Fruit fly (Drosophila melanogaster) whole organism, prepupa: ENCODE measurements around the gene CG46309.
A peak's percentile ranks its signal among the peaks of the same experiment; 100 is the strongest.

Experiments used
- Blimp-1 ChIP-seq: fragments of 200-800 bp; sonication (Bioruptor generic); optimal IDR thresholded peaks from 3 replicates; lab custom pipeline; 2017; ENCODE audit warnings: missing biosample characterization, missing genetic modification characterization, mild to moderate bottlenecking, moderate library complexity, missing genetic modification reagents
- CG10631 ChIP-seq: fragments of 200-800 bp; sonication (Bioruptor generic); optimal IDR thresholded peaks from 2 replicates; lab custom pipeline; 2016; ENCODE audit warnings: missing biosample characterization, missing genetic modification characterization
- CG10669 ChIP-seq: fragments of 200-800 bp; sonication (Bioruptor generic); optimal IDR thresholded peaks from 3 replicates; lab custom pipeline; 2018; ENCODE audit warnings: missing biosample characterization, mild to moderate bottlenecking, missing genetic modification characterization, moderate library complexity
- CG11294 ChIP-seq: fragments of 200-800 bp; sonication (Bioruptor generic); IDR thresholded peaks from 2 replicates; pipeline ENCODE4 v1.3.6; 2022; ENCODE audit warnings: missing biosample characterization, missing genetic modification characterization
- CG11762 ChIP-seq: fragments of 200-800 bp; sonication (Bioruptor generic); optimal IDR thresholded peaks from 3 replicates; lab custom pipeline; 2016; ENCODE audit warnings: missing biosample characterization, missing genetic modification characterization; ENCODE audit not compliant: insufficient read depth
- CG11902 ChIP-seq: fragments of 200-800 bp; sonication (Bioruptor generic); optimal IDR thresholded peaks from 3 replicates; lab custom pipeline; 2016; ENCODE audit warnings: missing biosample characterization, missing genetic modification characterization
- CG1621 ChIP-seq: fragments of 200-800 bp; sonication (Bioruptor generic); optimal IDR thresholded peaks from 3 replicates; lab custom pipeline; 2018; ENCODE audit warnings: missing biosample characterization, mild to moderate bottlenecking, missing genetic modification characterization
- CG31627 ChIP-seq: fragments of 200-800 bp; sonication (Bioruptor generic); optimal IDR thresholded peaks from 3 replicates; lab custom pipeline; 2016; ENCODE audit warnings: missing biosample characterization, missing genetic modification characterization
- CG32006 ChIP-seq: fragments of 200-800 bp; sonication (Bioruptor generic); optimal IDR thresholded peaks from 3 replicates; lab custom pipeline; 2017; ENCODE audit warnings: missing biosample characterization, mild to moderate bottlenecking, missing genetic modification characterization
- CG34406 ChIP-seq: fragments of 200-800 bp; sonication (Bioruptor generic); optimal IDR thresholded peaks from 3 replicates; lab custom pipeline; 2016; ENCODE audit warnings: missing biosample characterization, missing genetic modification characterization
- CG3919 ChIP-seq: fragments of 200-800 bp; sonication (Bioruptor generic); optimal IDR thresholded peaks from 3 replicates; lab custom pipeline; 2016; ENCODE audit warnings: missing biosample characterization, missing genetic modification characterization
- CG4318 ChIP-seq: fragments of 200-800 bp; sonication (Bioruptor generic); optimal IDR thresholded peaks from 3 replicates; lab custom pipeline; 2017; ENCODE audit warnings: missing biosample characterization, mild to moderate bottlenecking, missing genetic modification characterization
- CG6163 ChIP-seq: fragments of 200-800 bp; sonication (Bioruptor generic); IDR thresholded peaks from 3 replicates; pipeline ENCODE4 v1.3.6; 2022; ENCODE audit warnings: missing biosample characterization, missing genetic modification characterization
- CG6276 ChIP-seq: fragments of 200-800 bp; sonication (Bioruptor generic); optimal IDR thresholded peaks from 2 replicates; lab custom pipeline; 2017; ENCODE audit warnings: missing biosample characterization, mild to moderate bottlenecking, missing genetic modification characterization
- CG6792 ChIP-seq: fragments of 200-800 bp; sonication (Bioruptor generic); optimal IDR thresholded peaks from 3 replicates; lab custom pipeline; 2016; ENCODE audit warnings: missing biosample characterization, missing genetic modification characterization
- CG6808 ChIP-seq: fragments of 200-800 bp; sonication (Bioruptor generic); optimal IDR thresholded peaks from 3 replicates; lab custom pipeline; 2017; ENCODE audit warnings: missing biosample characterization, missing genetic modification characterization, mild to moderate bottlenecking, moderate library complexity, missing genetic modification reagents
- CG7368 ChIP-seq: fragments of 200-800 bp; sonication (Bioruptor generic); optimal IDR thresholded peaks from 3 replicates; lab custom pipeline; 2016; ENCODE audit warnings: missing biosample characterization, missing genetic modification characterization
- CG8119 ChIP-seq: fragments of 200-800 bp; sonication (Bioruptor generic); IDR thresholded peaks from 3 replicates; pipeline ENCODE4 v1.3.6; 2022; ENCODE audit warnings: missing biosample characterization, missing genetic modification characterization
- CG8319 ChIP-seq: fragments of 200-800 bp; sonication (Bioruptor generic); optimal IDR thresholded peaks from 3 replicates; lab custom pipeline; 2016; ENCODE audit warnings: missing biosample characterization, missing genetic modification characterization
- CG8632 ChIP-seq: fragments of 200-800 bp; sonication (Bioruptor generic); optimal IDR thresholded peaks from 3 replicates; lab custom pipeline; 2016; ENCODE audit warnings: missing biosample characterization, missing genetic modification characterization
- CG9139 ChIP-seq: fragments of 200-800 bp; sonication (Bioruptor generic); optimal IDR thresholded peaks from 3 replicates; lab custom pipeline; 2017; ENCODE audit warnings: missing biosample characterization, mild to moderate bottlenecking, missing genetic modification characterization
- Eip75B ChIP-seq: fragments of 200-800 bp; sonication (Bioruptor generic); optimal IDR thresholded peaks from 3 replicates; lab custom pipeline; 2016; ENCODE audit warnings: missing biosample characterization, missing genetic modification characterization
- Eip78C ChIP-seq: fragments of 200-800 bp; sonication (Bioruptor generic); peaks from one replicate; lab custom pipeline; 2016; ENCODE audit warnings: missing biosample characterization, missing genetic modification characterization
- Ets21C ChIP-seq: fragments of 200-800 bp; sonication (Bioruptor generic); optimal IDR thresholded peaks from 3 replicates; lab custom pipeline; 2016; ENCODE audit warnings: missing biosample characterization, missing genetic modification characterization
- Ets96B ChIP-seq: fragments of 200-800 bp; optimal IDR thresholded peaks from 2 replicates; lab custom pipeline; 2019; ENCODE audit warnings: missing biosample characterization, mild to moderate bottlenecking, missing genetic modification characterization, moderate library complexity
- Gug ChIP-seq: fragments of 200-800 bp; sonication (Bioruptor generic); IDR thresholded peaks from 2 replicates; pipeline ENCODE4 v1.3.6; 2022; ENCODE audit warnings: missing biosample characterization, missing genetic modification characterization
- Hr38 ChIP-seq: sonication (Bioruptor generic); optimal IDR thresholded peaks from 2 replicates; lab custom pipeline; 2016; ENCODE audit warnings: missing biosample characterization, missing genetic modification characterization
- Hr39 ChIP-seq: fragments of 200-800 bp; sonication (Bioruptor generic); optimal IDR thresholded peaks from 2 replicates; lab custom pipeline; 2016; ENCODE audit warnings: missing biosample characterization, missing genetic modification characterization
- Hr4 ChIP-seq: fragments of 200-800 bp; sonication (Bioruptor generic); optimal IDR thresholded peaks from 3 replicates; lab custom pipeline; 2016; ENCODE audit warnings: missing biosample characterization, missing genetic modification characterization
- Lpt ChIP-seq: fragments of 200-800 bp; sonication (Bioruptor generic); optimal IDR thresholded peaks from 3 replicates; lab custom pipeline; 2016; ENCODE audit warnings: missing biosample characterization, missing genetic modification characterization
- Met ChIP-seq: fragments of 200-800 bp; sonication (Bioruptor generic); optimal IDR thresholded peaks from 3 replicates; lab custom pipeline; 2016; ENCODE audit warnings: missing biosample characterization, missing genetic modification characterization
- OdsH ChIP-seq: fragments of 200-800 bp; sonication (Bioruptor generic); optimal IDR thresholded peaks from 3 replicates; lab custom pipeline; 2016; ENCODE audit warnings: missing biosample characterization, missing genetic modification characterization
- Smox ChIP-seq: fragments of 200-800 bp; sonication (Bioruptor generic); optimal IDR thresholded peaks from 3 replicates; lab custom pipeline; 2016; ENCODE audit warnings: missing biosample characterization, missing genetic modification characterization
- Sox102F ChIP-seq: fragments of 200-800 bp; sonication (Bioruptor generic); optimal IDR thresholded peaks from 2 replicates; lab custom pipeline; 2016; ENCODE audit warnings: missing biosample characterization, mild to moderate bottlenecking, missing genetic modification characterization
- Sox14 ChIP-seq: fragments of 200-800 bp; sonication (Bioruptor generic); optimal IDR thresholded peaks from 3 replicates; lab custom pipeline; 2016; ENCODE audit warnings: missing biosample characterization, missing genetic modification characterization
- Sox15 ChIP-seq: fragments of 200-800 bp; sonication (Bioruptor generic); optimal IDR thresholded peaks from 3 replicates; lab custom pipeline; 2016; ENCODE audit warnings: missing biosample characterization, missing genetic modification characterization
- achi ChIP-seq: fragments of 200-800 bp; sonication (Bioruptor generic); optimal IDR thresholded peaks from 3 replicates; lab custom pipeline; 2016; ENCODE audit warnings: missing biosample characterization, missing genetic modification characterization
- cyc ChIP-seq: fragments of 200-800 bp; sonication (Bioruptor generic); optimal IDR thresholded peaks from 3 replicates; lab custom pipeline; 2016; ENCODE audit warnings: missing biosample characterization, missing genetic modification characterization
- dsx ChIP-seq: fragments of 200-800 bp; optimal IDR thresholded peaks from 3 replicates; lab custom pipeline; 2019; ENCODE audit warnings: missing biosample characterization, mild to moderate bottlenecking, missing genetic modification characterization, moderate library complexity; ENCODE audit not compliant: poor library complexity, severe bottlenecking
- eg ChIP-seq: fragments of 200-800 bp; sonication (Bioruptor generic); IDR thresholded peaks from 3 replicates; pipeline ENCODE4 v1.3.6; 2022; ENCODE audit warnings: missing biosample characterization, missing genetic modification characterization
- esn ChIP-seq: fragments of 200-800 bp; sonication (Bioruptor generic); optimal IDR thresholded peaks from 2 replicates; lab custom pipeline; 2016; ENCODE audit warnings: missing biosample characterization, mild to moderate bottlenecking, missing genetic modification characterization, moderate library complexity
- fd59A ChIP-seq: fragments of 200-800 bp; sonication (Bioruptor generic); optimal IDR thresholded peaks from 2 replicates; lab custom pipeline; 2017; ENCODE audit warnings: missing biosample characterization, mild to moderate bottlenecking, missing genetic modification characterization, missing genetic modification reagents
- fd85E ChIP-seq: fragments of 200-800 bp; sonication (Bioruptor generic); optimal IDR thresholded peaks from 3 replicates; lab custom pipeline; 2016; ENCODE audit warnings: missing biosample characterization, missing genetic modification characterization
- fkh ChIP-seq: fragments of 200-800 bp; sonication (Bioruptor generic); optimal IDR thresholded peaks from 3 replicates; lab custom pipeline; 2017; ENCODE audit warnings: missing biosample characterization, mild to moderate bottlenecking, missing genetic modification characterization, moderate library complexity
- lz ChIP-seq: fragments of 200-800 bp; sonication (Bioruptor generic); optimal IDR thresholded peaks from 3 replicates; lab custom pipeline; 2016; ENCODE audit warnings: missing biosample characterization, missing genetic modification characterization
- net ChIP-seq: fragments of 200-800 bp; sonication (Bioruptor generic); optimal IDR thresholded peaks from 3 replicates; lab custom pipeline; 2016; ENCODE audit warnings: missing biosample characterization, missing genetic modification characterization
- pdm3 ChIP-seq: fragments of 200-800 bp; sonication (Bioruptor generic); optimal IDR thresholded peaks from 3 replicates; lab custom pipeline; 2016; ENCODE audit warnings: missing biosample characterization, missing genetic modification characterization
- spab ChIP-seq: fragments of 200-800 bp; sonication (Bioruptor generic); optimal IDR thresholded peaks from 2 replicates; lab custom pipeline; 2017; ENCODE audit warnings: missing biosample characterization, mild to moderate bottlenecking, missing genetic modification characterization, missing genetic modification reagents
- ss ChIP-seq, 2 experiments: fragments of 200-800 bp; sonication (Bioruptor generic); optimal IDR thresholded peaks; 2 replicates in 1 of 2; 3 replicates in 1 of 2; lab custom pipeline; 2017 to 2018; ENCODE audit warnings: mild to moderate bottlenecking in 2 of 2, missing biosample characterization in 2 of 2, missing genetic modification characterization in 2 of 2, moderate library complexity in 1 of 2
- svp ChIP-seq: fragments of 200-800 bp; sonication (Bioruptor generic); peaks from one replicate; lab custom pipeline; 2016; ENCODE audit warnings: missing biosample characterization, missing genetic modification characterization
- topi ChIP-seq: fragments of 200-800 bp; sonication (Bioruptor generic); optimal IDR thresholded peaks from 3 replicates; lab custom pipeline; 2016; ENCODE audit warnings: missing biosample characterization, missing genetic modification characterization
- vri ChIP-seq: fragments of 200-800 bp; sonication (Bioruptor generic); optimal IDR thresholded peaks from 3 replicates; lab custom pipeline; 2016; ENCODE audit warnings: missing biosample characterization, mild to moderate bottlenecking, missing genetic modification characterization

The CG46309 gene

DNA sequence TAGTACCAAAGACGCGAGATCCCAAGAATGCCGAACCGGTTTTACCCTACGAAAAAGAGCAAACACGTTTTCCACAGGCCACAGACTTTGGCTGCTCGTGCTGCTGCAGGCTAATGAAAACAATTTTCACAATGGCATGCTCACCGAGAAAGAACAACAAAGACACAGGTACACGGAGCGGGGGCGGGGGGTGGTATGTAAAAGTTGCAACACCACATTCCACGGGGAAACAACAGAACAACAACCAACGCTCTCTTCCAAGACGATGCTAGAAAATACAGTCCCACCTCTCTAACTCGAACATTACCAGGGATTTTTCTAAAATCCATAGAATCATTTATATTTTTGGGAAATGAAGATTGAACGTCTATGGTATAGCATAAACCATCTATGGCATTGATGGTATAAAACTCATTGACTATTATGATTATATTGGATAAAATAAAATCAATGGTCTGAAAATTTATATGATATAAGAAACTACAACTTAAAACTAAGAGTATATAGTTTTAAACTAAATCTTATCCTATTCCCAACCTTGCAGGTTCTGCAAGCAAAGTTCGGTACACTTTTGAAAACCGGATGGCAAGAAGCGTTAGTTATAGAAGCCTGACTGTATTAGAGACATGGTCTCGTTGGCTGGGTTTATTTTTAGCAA lies 30.0 kb upstream of the CG46309 start:
- TF ChIP-seq esn (GFP tag; lab: Kevin White, UChicago) (no peak), fd85E (GFP tag; lab: Kevin White, UChicago) (no peak), Met (GFP tag; lab: Kevin White, UChicago) (peak; percentile 50), Eip78C (GFP tag; lab: Kevin White, UChicago) (peak; percentile 67), svp (GFP tag; lab: Kevin White, UChicago) (peak; percentile 44), ss (GFP tag; optimal IDR thresholded peaks at IDR 0.05; lab: Kevin White, UChicago) (no peak), CG1621 (no peak), CG6276 (GFP tag; lab: Kevin White, UChicago) (peak; percentile 11), CG10669 (peak; percentile 4), dsx (GFP tag; lab: Kevin White, UChicago) (peak; percentile 16), CG32006 (GFP tag; lab: Kevin White, UChicago) (peak; percentile 81), Blimp-1 (GFP tag; lab: Kevin White, UChicago) (no peak), CG6792 (GFP tag; lab: Kevin White, UChicago) (no peak), spab (GFP tag; lab: Kevin White, UChicago) (no peak), cyc (no peak), achi (GFP tag; lab: Kevin White, UChicago) (peak; percentile 50), CG8119 (GFP tag; lab: Robert Waterston, UW) (peak; percentile 62), Sox15 (GFP tag; lab: Kevin White, UChicago) (no peak), CG8319 (GFP tag; lab: Kevin White, UChicago) (no peak), Ets96B (tag; lab: Kevin White, UChicago) (peak; percentile 38), CG6808 (GFP tag; lab: Kevin White, UChicago) (peak; percentile 45), fkh (GFP tag; lab: Kevin White, UChicago) (no peak), Sox102F (GFP tag; lab: Kevin White, UChicago) (no peak), CG8632 (GFP tag; lab: Kevin White, UChicago) (no peak), CG6163 (GFP tag; lab: Robert Waterston, UW) (no peak), CG11294 (GFP tag; lab: Robert Waterston, UW) (no peak), Eip75B (GFP tag; lab: Kevin White, UChicago) (peak; percentile 34), CG3919 (GFP tag; lab: Kevin White, UChicago) (peak; percentile 1), topi (peak; percentile 4), net (GFP tag; lab: Kevin White, UChicago) (no peak), CG10631 (peak; percentile 62), fd59A (GFP tag; lab: Kevin White, UChicago) (peak; percentile 38), Hr39 (peak; percentile 13), Smox (GFP tag; lab: Kevin White, UChicago) (peak; percentile 15), Hr38 (GFP tag; lab: Kevin White, UChicago) (no peak), pdm3 (GFP tag; lab: Kevin White, UChicago) (peak; percentile 56), Ets21C (GFP tag; lab: Kevin White, UChicago) (no peak), vri (no peak), CG4318 (GFP tag; lab: Kevin White, UChicago) (peak; percentile 51), Hr4 (GFP tag; lab: Kevin White, UChicago) (peak; percentile 52), lz (GFP tag; lab: Kevin White, UChicago) (peak; percentile 9), Sox14 (GFP tag; lab: Kevin White, UChicago) (peak; percentile 43), CG11902 (GFP tag; lab: Kevin White, UChicago) (no peak), Gug (GFP tag; lab: Robert Waterston, UW) (no peak; the same call in 1 of the 2 replicates), eg (GFP tag; lab: Robert Waterston, UW) (no peak), Lpt (no peak), CG7368 (no peak), CG11762 (GFP tag; lab: Kevin White, UChicago) (no peak), OdsH (GFP tag; lab: Kevin White, UChicago) (peak; percentile 44), CG34406 (GFP tag; lab: Kevin White, UChicago) (no peak), CG31627 (GFP tag; lab: Kevin White, UChicago) (peak; percentile 6), CG9139 (GFP tag; lab: Kevin White, UChicago) (no peak)
